Fruit fly (Drosophila melanogaster): Measurements from ENCODE around the gene mys.

The mys gene

dm6 chrX:8075300-8075927, 14.0 kb downstream of the mys start, which contains the start of the genes Upf2 and CG1571 (continued):
- TF ChIP-seq inv (GFP tag; IDR thresholded peaks at IDR 0.05; ENCODE audit: partially characterized antibody) (peak; percentile 54; the same call in 1 of the 2 replicates), Ets65A (GFP tag) (no peak), ara (GFP tag; IDR thresholded peaks at IDR 0.05) (no peak), chinmo (GFP tag; IDR thresholded peaks at IDR 0.05; ENCODE audit: partially characterized antibody) (0 out of 4 replicates have a peak, but pooled peaks have one; percentile 19), CG17802 (tag; optimal IDR thresholded peaks at IDR 0.05) (no peak), Awh (GFP tag; IDR thresholded peaks at IDR 0.05) (no peak), NC2α (GFP tag; optimal IDR thresholded peaks at IDR 0.05) (no peak), Med (GFP tag) (peak; percentile 81), Dek (tag; optimal IDR thresholded peaks at IDR 0.05) (no peak), Doc3 (GFP tag; IDR thresholded peaks at IDR 0.05; ENCODE audit: partially characterized antibody) (0 out of 3 replicates have a peak, but pooled peaks have one; percentile 33), CG14014 (GFP tag; IDR thresholded peaks at IDR 0.05) (no peak), fd102C (GFP tag; optimal IDR thresholded peaks at IDR 0.05) (no peak), stwl (tag; optimal IDR thresholded peaks at IDR 0.05) (peak; percentile 90), YL-1 (GFP tag; optimal IDR thresholded peaks at IDR 0.05) (peak; percentile 86), ewg (GFP tag; optimal IDR thresholded peaks at IDR 0.05) (no peak), CG15269 (tag; optimal IDR thresholded peaks at IDR 0.05) (no peak), Dfd (GFP tag; optimal IDR thresholded peaks at IDR 0.05) (no peak), CG4820 (GFP tag; optimal IDR thresholded peaks at IDR 0.05) (no peak), klu (GFP tag; IDR thresholded peaks at IDR 0.05) (no peak), CG5953 (GFP tag; IDR thresholded peaks at IDR 0.05) (no peak), mirr (GFP tag; optimal IDR thresholded peaks at IDR 0.05) (no peak), row (GFP tag; IDR thresholded peaks at IDR 0.05) (peak; percentile 27; the same call in 1 of the 3 replicates), tgo (GFP tag; IDR thresholded peaks at IDR 0.05) (no peak), caup (GFP tag; optimal IDR thresholded peaks at IDR 0.05; ENCODE audit: severe bottlenecking) (no peak), pan (optimal IDR thresholded peaks at IDR 0.05) (no peak), pan (GFP tag; optimal IDR thresholded peaks at IDR 0.05 in 1 of 2, IDR thresholded peaks at IDR 0.05 in 1 of 2) (no peak), sqz (GFP tag; optimal IDR thresholded peaks at IDR 0.05) (peak; percentile 87), bcd (GFP tag; optimal IDR thresholded peaks at IDR 0.05) (no peak), lmd (GFP tag; IDR thresholded peaks at IDR 0.05) (no peak), corto (GFP tag; optimal IDR thresholded peaks at IDR 0.05) (no peak), cato (GFP tag; optimal IDR thresholded peaks at IDR 0.05; ENCODE audit: borderline replicate concordance) (no peak), CG16813 (GFP tag; IDR thresholded peaks at IDR 0.05; ENCODE audit: partially characterized antibody) (peak; percentile 69), CG14667 (GFP tag; IDR thresholded peaks at IDR 0.05) (no peak), CG17186 (GFP tag; optimal IDR thresholded peaks at IDR 0.05) (peak; percentile 3), CG3065 (GFP tag; optimal IDR thresholded peaks at IDR 0.05) (no peak), CG10267 (tag; optimal IDR thresholded peaks at IDR 0.05) (peak; percentile 59), CG2129 (GFP tag; IDR thresholded peaks at IDR 0.05; ENCODE audit: partially characterized antibody) (0 out of 2 replicates have a peak, but pooled peaks have one; percentile 13), Ada2b (GFP tag; IDR thresholded peaks at IDR 0.05) (no peak), CG31388 (GFP tag; optimal IDR thresholded peaks at IDR 0.05) (no peak), h (optimal IDR thresholded peaks at IDR 0.05) (no peak), dan (GFP tag; IDR thresholded peaks at IDR 0.05) (no peak), hb (GFP tag; IDR thresholded peaks at IDR 0.05; ENCODE audit: partially characterized antibody) (peak; percentile 66; the same call in 2 of the 3 replicates), CG15514 (GFP tag; optimal IDR thresholded peaks at IDR 0.05) (peak; percentile 82), Six4 (GFP tag; optimal IDR thresholded peaks at IDR 0.05) (no peak), jing (GFP tag; optimal IDR thresholded peaks at IDR 0.05) (no peak), lab (GFP tag; optimal IDR thresholded peaks at IDR 0.05) (no peak), grn (GFP tag; optimal IDR thresholded peaks at IDR 0.05) (no peak), CG1603 (tag; optimal IDR thresholded peaks at IDR 0.05) (no peak), Ets97D (GFP tag; optimal IDR thresholded peaks at IDR 0.05) (peak; percentile 78), CG31441 (GFP tag; IDR thresholded peaks at IDR 0.05) (no peak)
